Fruit fly (Drosophila melanogaster): ENCODE measurements around the gene CG11583.

The CG11583 gene

dm6 chr3L:4269920-4270319 lies 12.7 kb downstream of the CG11583 start (continued):
- no peak for TF ChIP-seq CG2120 (GFP tag; optimal IDR thresholded peaks at IDR 0.05)
- TF ChIP-seq CG6272 (GFP tag; IDR thresholded peaks at IDR 0.05) = no peak
- 0 out of 4 replicates have a peak, but pooled peaks have one; percentile 8 for TF ChIP-seq Gug (GFP tag; IDR thresholded peaks at IDR 0.05)
- TF ChIP-seq ssp (GFP tag; IDR thresholded peaks at IDR 0.05) = peak; percentile 39; the same call in 1 of the 2 replicates
- TF ChIP-seq CG3995 (GFP tag; optimal IDR thresholded peaks at IDR 0.05) = peak; percentile 25
- peak; percentile 52 to 86 for TF ChIP-seq bsh (GFP tag; optimal IDR thresholded peaks at IDR 0.05)
- no peak for TF ChIP-seq Deaf1 (tag; optimal IDR thresholded peaks at IDR 0.05)
- TF ChIP-seq Drgx (GFP tag; IDR thresholded peaks at IDR 0.05) = peak; percentile 75
- 0 out of 2 replicates have a peak, but pooled peaks have one; percentile 7 for TF ChIP-seq wdn (GFP tag; IDR thresholded peaks at IDR 0.05)
- no peak for TF ChIP-seq nau (GFP tag; optimal IDR thresholded peaks at IDR 0.05)
- peak; percentile 31 for TF ChIP-seq CG16815 (GFP tag; optimal IDR thresholded peaks at IDR 0.05)
- peak; percentile 81 for TF ChIP-seq nmo (GFP tag; optimal IDR thresholded peaks at IDR 0.05)
- no peak for TF ChIP-seq zen (tag; optimal IDR thresholded peaks at IDR 0.05)
- peak; percentile 76 for TF ChIP-seq CG1233 (GFP tag; optimal IDR thresholded peaks at IDR 0.05)
- peak; percentile 71 for TF ChIP-seq row (GFP tag; IDR thresholded peaks at IDR 0.05)
- peak; percentile 44 for TF ChIP-seq sqz (GFP tag; optimal IDR thresholded peaks at IDR 0.05)
- no peak for TF ChIP-seq Ets65A (GFP tag)
- no peak for TF ChIP-seq gfzf (GFP tag; optimal IDR thresholded peaks at IDR 0.05)
- TF ChIP-seq oc (tag; optimal IDR thresholded peaks at IDR 0.05) = peak; percentile 74
- TF ChIP-seq CG8359 (GFP tag; optimal IDR thresholded peaks at IDR 0.05; ENCODE audit: borderline replicate concordance) = peak; percentile 15
- peak; percentile 61; the same call in 1 of the 3 replicates for TF ChIP-seq gce (GFP tag; IDR thresholded peaks at IDR 0.05)
- no peak for TF ChIP-seq HmgD (GFP tag; optimal IDR thresholded peaks at IDR 0.05)
- TF ChIP-seq CG14710 (tag; optimal IDR thresholded peaks at IDR 0.05) = peak; percentile 73
- no peak for TF ChIP-seq maf-S (GFP tag; optimal IDR thresholded peaks at IDR 0.05)
- TF ChIP-seq CG6175 (GFP tag; IDR thresholded peaks at IDR 0.05) = no peak
- TF ChIP-seq sens-2 (GFP tag; IDR thresholded peaks at IDR 0.05) = no peak
- TF ChIP-seq CG16813 (GFP tag; IDR thresholded peaks at IDR 0.05; ENCODE audit: partially characterized antibody) = no peak
- no peak for TF ChIP-seq usp (GFP tag; optimal IDR thresholded peaks at IDR 0.05)
- TF ChIP-seq sc (optimal IDR thresholded peaks at IDR 0.05) = no peak
- TF ChIP-seq sc (GFP tag; optimal IDR thresholded peaks at IDR 0.05) = peak; percentile 44
- no peak for TF ChIP-seq br (optimal IDR thresholded peaks at IDR 0.05)
- peak; percentile 46 for TF ChIP-seq ewg (GFP tag; optimal IDR thresholded peaks at IDR 0.05)
- TF ChIP-seq pan (optimal IDR thresholded peaks at IDR 0.05) = no peak
- TF ChIP-seq pan (GFP tag; optimal IDR thresholded peaks at IDR 0.05 in 1 of 2, IDR thresholded peaks at IDR 0.05 in 1 of 2) = peak in 1 of 2 experiments; percentile 69
- TF ChIP-seq bcd (GFP tag; optimal IDR thresholded peaks at IDR 0.05) = peak; percentile 71
- TF ChIP-seq tin (GFP tag; optimal IDR thresholded peaks at IDR 0.05) = peak; percentile 44
- peak; percentile 84 for TF ChIP-seq CG7839 (tag; optimal IDR thresholded peaks at IDR 0.05)
- peak; percentile 15; the same call in 1 of the 3 replicates for TF ChIP-seq C15 (GFP tag; IDR thresholded peaks at IDR 0.05)
- no peak for TF ChIP-seq CG9797 (GFP tag; optimal IDR thresholded peaks at IDR 0.05)
- TF ChIP-seq CG4854 (GFP tag; optimal IDR thresholded peaks at IDR 0.05) = no peak
- TF ChIP-seq dysf (GFP tag; IDR thresholded peaks at IDR 0.05) = peak; percentile 80
- TF ChIP-seq Max (GFP tag; optimal IDR thresholded peaks at IDR 0.05) = peak; percentile 40
- TF ChIP-seq Rfx (GFP tag; IDR thresholded peaks at IDR 0.05) = peak; percentile 59; the same call in 1 of the 2 replicates
- TF ChIP-seq CG4730 (GFP tag; IDR thresholded peaks at IDR 0.05) = peak; percentile 30; the same call in 1 of the 2 replicates
- no peak for TF ChIP-seq CG3726 (GFP tag; IDR thresholded peaks at IDR 0.05)
- TF ChIP-seq CG15514 (GFP tag; optimal IDR thresholded peaks at IDR 0.05) = peak; percentile 20
- peak; percentile 45 for TF ChIP-seq CG9817 (tag; optimal IDR thresholded peaks at IDR 0.05)
- TF ChIP-seq CG13296 (GFP tag; optimal IDR thresholded peaks at IDR 0.05) = peak; percentile 74
- TF ChIP-seq CG13424 (tag; optimal IDR thresholded peaks at IDR 0.05) = peak; percentile 82
- TF ChIP-seq dmrt11E (tag; optimal IDR thresholded peaks at IDR 0.05) = peak; percentile 68
- peak; percentile 65 for TF ChIP-seq NfI (GFP tag; optimal IDR thresholded peaks at IDR 0.05)
- TF ChIP-seq Poxn (GFP tag; IDR thresholded peaks at IDR 0.05) = no peak
